Worm (Caenorhabditis elegans) whole organism, late embryonic: ENCODE data around the gene K07F5.8.

Experiments
- ceh-48 ChIP-seq: sonication (generic microtip); optimal IDR thresholded peaks from 2 replicates; lab custom pipeline; 2016; ENCODE audit warnings: missing genetic modification characterization, inconsistent platforms, missing compliant biosample characterization
- fkh-10 ChIP-seq: fragments of 150-350 bp; optimal IDR thresholded peaks from 2 replicates; lab custom pipeline; 2014; ENCODE audit warnings: missing biosample characterization, missing genetic modification reagents, missing genetic modification characterization
- gmeb-2 ChIP-seq: sonication (generic microtip); optimal IDR thresholded peaks from 2 replicates; lab custom pipeline; 2016; ENCODE audit warnings: missing genetic modification characterization, inconsistent platforms, missing compliant biosample characterization
- odd-2 ChIP-seq: sonication (generic microtip); optimal IDR thresholded peaks from 2 replicates; lab custom pipeline; 2017; ENCODE audit warnings: antibody characterized with exemption, mild to moderate bottlenecking, missing genetic modification characterization, missing compliant biosample characterization
- pha-4 ChIP-seq: fragments of 150-350 bp; optimal IDR thresholded peaks from 2 replicates; lab custom pipeline; 2018; ENCODE audit warnings: missing biosample characterization, missing genetic modification reagents, missing genetic modification characterization
- pqm-1 ChIP-seq: sonication (generic microtip); optimal IDR thresholded peaks from 2 replicates; lab custom pipeline; 2016; ENCODE audit warnings: missing genetic modification characterization, missing compliant biosample characterization
- pros-1 ChIP-seq: fragments of 150-350 bp; optimal IDR thresholded peaks from 2 replicates; lab custom pipeline; 2014; ENCODE audit warnings: missing biosample characterization, missing genetic modification reagents, missing genetic modification characterization
- rnt-1 ChIP-seq: sonication (generic microtip); optimal IDR thresholded peaks from 2 replicates; lab custom pipeline; 2016; ENCODE audit warnings: missing genetic modification characterization, missing compliant biosample characterization

DNA sequence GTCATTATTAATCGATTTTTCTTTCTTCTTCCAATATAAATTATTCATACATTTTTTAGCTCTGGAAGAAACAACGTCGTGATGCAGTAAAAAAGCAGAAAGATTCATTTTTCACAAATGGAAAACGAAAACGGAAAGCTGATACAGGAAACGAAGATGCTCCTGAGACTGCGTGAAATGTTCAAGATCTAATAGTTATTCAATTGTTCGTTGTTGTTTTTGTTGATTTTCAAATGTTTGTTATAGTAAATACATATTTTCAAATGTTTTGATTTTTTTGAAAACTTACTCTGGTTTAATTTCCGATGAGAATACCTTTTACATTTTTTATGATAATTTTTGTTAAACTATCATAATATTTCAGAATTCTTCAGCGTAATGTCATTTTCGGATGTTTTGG lies 14.3 kb upstream of the K07F5.8 start, which contains the start of gene K07F5.16:
- TF ChIP-seq pha-4 (no peak), gmeb-2 (no peak), pqm-1 (no peak), pros-1 (no peak), fkh-10 (GFP tag; lab: Kevin White, UChicago) (no peak), ceh-48 (tag; lab: Kevin White, UChicago) (no peak), odd-2 (no peak), rnt-1 (no peak)
